Worm (Caenorhabditis elegans) whole organism, L4 larva: ENCODE results near the gene skr-19.

Source experiments
- mxl-3 ChIP-seq: fragments of 200-800 bp; sonication (Bioruptor generic); optimal IDR thresholded peaks from 2 replicates; lab custom pipeline; 2018; ENCODE audit warnings: mild to moderate bottlenecking, missing genetic modification characterization, missing compliant biosample characterization
- nhr-25 ChIP-seq: sonication (generic microtip); optimal IDR thresholded peaks from 2 replicates; lab custom pipeline; 2017; ENCODE audit warnings: missing genetic modification characterization, mild to moderate bottlenecking, missing compliant biosample characterization, antibody characterized with exemption, moderate library complexity, borderline replicate concordance; ENCODE audit not compliant: insufficient read depth
- ztf-7 ChIP-seq: fragments of 150-350 bp; optimal IDR thresholded peaks from 2 replicates; lab custom pipeline; 2014; ENCODE audit warnings: missing biosample characterization, missing genetic modification characterization

ce11 chrX:13250163-13250562, 25.7 kb upstream of the skr-19 start:
- no peak for TF ChIP-seq ztf-7 (tag; lab: Kevin White, UChicago)
- TF ChIP-seq mxl-3 (GFP tag; lab: Kevin White, UChicago), result peak; percentile 78
- TF ChIP-seq nhr-25, result peak; percentile 53
